Worm (Caenorhabditis elegans) whole organism, L1 larva: Measurements from ENCODE around the gene F57G12.2.

Experiments used
- C04F5.9 ChIP-seq: sonication (generic microtip); optimal IDR thresholded peaks from 2 replicates; lab custom pipeline; 2016; ENCODE audit warnings: missing genetic modification characterization, missing compliant biosample characterization
- C16A3.4 ChIP-seq: fragments of 150-350 bp; optimal IDR thresholded peaks from 2 replicates; lab custom pipeline; 2014; ENCODE audit warnings: missing biosample characterization, missing genetic modification characterization
- F16B12.6 ChIP-seq: fragments of 150-350 bp; optimal IDR thresholded peaks from 2 replicates; lab custom pipeline; 2014; ENCODE audit warnings: missing biosample characterization, missing genetic modification characterization
- Y116A8C.19 ChIP-seq: sonication (generic microtip); optimal IDR thresholded peaks from 2 replicates; lab custom pipeline; 2016; ENCODE audit warnings: missing compliant biosample characterization, missing genetic modification characterization, borderline replicate concordance
- aha-1 ChIP-seq: fragments of 150-350 bp; optimal IDR thresholded peaks from 2 replicates; lab custom pipeline; 2014; ENCODE audit warnings: missing biosample characterization, missing genetic modification characterization
- ama-1 ChIP-seq: fragments of 150-350 bp; optimal IDR thresholded peaks from 2 replicates; lab custom pipeline; 2014
- blmp-1 ChIP-seq: fragments of 150-350 bp; optimal IDR thresholded peaks from 2 replicates; lab custom pipeline; 2014; ENCODE audit warnings: missing biosample characterization, missing genetic modification characterization
- ceh-8 ChIP-seq: fragments of 200-800 bp; sonication (Bioruptor generic); optimal IDR thresholded peaks from 2 replicates; lab custom pipeline; 2018; ENCODE audit warnings: mild to moderate bottlenecking, missing genetic modification characterization, moderate library complexity, missing compliant biosample characterization
- ceh-82 ChIP-seq, 3 experiments: fragments of 150-350 bp in 1 of 3; sonication (generic microtip) in 2 of 3; optimal IDR thresholded peaks; 2 replicates each; lab custom pipeline; 2014 to 2017; ENCODE audit warnings: missing biosample characterization in 3 of 3, missing genetic modification characterization in 3 of 3
- ceh-90 ChIP-seq: sonication (generic microtip); optimal IDR thresholded peaks from 2 replicates; lab custom pipeline; 2016; ENCODE audit warnings: missing genetic modification characterization, missing compliant biosample characterization
- dsc-1 ChIP-seq: sonication (generic microtip); optimal IDR thresholded peaks from 2 replicates; lab custom pipeline; 2016; ENCODE audit warnings: mild to moderate bottlenecking, missing genetic modification characterization, missing compliant biosample characterization
- elt-3 ChIP-seq, 6 experiments: fragments of 150-350 bp in 1 of 6; sonication (generic microtip); optimal IDR thresholded peaks; 2 replicates each; lab custom pipeline; 2017 to 2018; ENCODE audit warnings: missing biosample characterization in 6 of 6, missing genetic modification characterization in 6 of 6, inconsistent platforms in 1 of 6
- fkh-4 ChIP-seq: sonication (generic microtip); optimal IDR thresholded peaks from 2 replicates; lab custom pipeline; 2016; ENCODE audit warnings: missing compliant biosample characterization, missing genetic modification characterization, borderline replicate concordance
- grh-1 ChIP-seq: fragments of 200-800 bp; sonication (Bioruptor generic); IDR thresholded peaks from 2 replicates; pipeline ENCODE4 v1.3.6; 2022; ENCODE audit warnings: missing genetic modification reagents, missing genetic modification characterization, missing compliant biosample characterization
- hlh-17 ChIP-seq: fragments of 200-800 bp; sonication (Bioruptor generic); optimal IDR thresholded peaks from 2 replicates; lab custom pipeline; 2018; ENCODE audit warnings: missing genetic modification characterization, mild to moderate bottlenecking, missing compliant biosample characterization, moderate library complexity, borderline replicate concordance
- hlh-4 ChIP-seq: sonication (generic microtip); optimal IDR thresholded peaks from 2 replicates; lab custom pipeline; 2016; ENCODE audit warnings: mild to moderate bottlenecking, missing genetic modification characterization, missing compliant biosample characterization
- hpl-2 ChIP-seq: fragments of 150-350 bp; optimal IDR thresholded peaks from 2 replicates; lab custom pipeline; 2014; ENCODE audit warnings: missing biosample characterization, missing genetic modification reagents, missing genetic modification characterization
- isw-1 ChIP-seq: fragments of 200-800 bp; sonication (Bioruptor generic); IDR thresholded peaks from 2 replicates; pipeline ENCODE4 v1.3.6; 2022; ENCODE audit warnings: missing genetic modification characterization, missing compliant biosample characterization
- lin-13 ChIP-seq: fragments of 150-350 bp; optimal IDR thresholded peaks from 2 replicates; lab custom pipeline; 2014; ENCODE audit warnings: missing biosample characterization, missing genetic modification reagents, missing genetic modification characterization
- lin-14 ChIP-seq: fragments of 200-800 bp; sonication (Bioruptor generic); optimal IDR thresholded peaks from 2 replicates; lab custom pipeline; 2018; ENCODE audit warnings: mild to moderate bottlenecking, missing genetic modification characterization, moderate library complexity, missing compliant biosample characterization
- lin-35 ChIP-seq, 2 experiments: fragments of 150-350 bp; optimal IDR thresholded peaks; 2 replicates each; lab custom pipeline; 2014; ENCODE audit warnings: missing biosample characterization in 2 of 2, missing genetic modification characterization in 2 of 2, missing genetic modification reagents in 2 of 2
- lsy-2 ChIP-seq, 2 experiments: fragments of 150-350 bp; optimal IDR thresholded peaks; 2 replicates each; lab custom pipeline; 2014; ENCODE audit warnings: missing biosample characterization in 2 of 2, missing genetic modification characterization in 2 of 2
- mdl-1 ChIP-seq, 2 experiments: fragments of 150-350 bp; optimal IDR thresholded peaks; 2 replicates each; lab custom pipeline; 2014 to 2017; ENCODE audit warnings: missing biosample characterization in 2 of 2, missing genetic modification characterization in 2 of 2, inconsistent platforms in 1 of 2
- mep-1 ChIP-seq: fragments of 150-350 bp; optimal IDR thresholded peaks from 2 replicates; lab custom pipeline; 2014; ENCODE audit warnings: missing biosample characterization, missing genetic modification characterization
- nhr-19 ChIP-seq: fragments of 200-800 bp; sonication (Bioruptor generic); conservative IDR thresholded peaks from 2 replicates; pipeline ENCODE4 v1.3.6; 2022; ENCODE audit warnings: missing genetic modification characterization, missing compliant biosample characterization
- nhr-20 ChIP-seq: sonication (generic microtip); optimal IDR thresholded peaks from 2 replicates; lab custom pipeline; 2016; ENCODE audit warnings: mild to moderate bottlenecking, missing genetic modification characterization, missing compliant biosample characterization
- nhr-237 ChIP-seq: fragments of 150-350 bp; optimal IDR thresholded peaks from 2 replicates; lab custom pipeline; 2014; ENCODE audit warnings: missing biosample characterization, missing genetic modification characterization
- nhr-47 ChIP-seq: sonication (generic microtip); optimal IDR thresholded peaks from 2 replicates; lab custom pipeline; 2016; ENCODE audit warnings: mild to moderate bottlenecking, missing genetic modification characterization, moderate library complexity, missing compliant biosample characterization
- nhr-71 ChIP-seq: sonication (generic microtip); optimal IDR thresholded peaks from 2 replicates; lab custom pipeline; 2016; ENCODE audit warnings: mild to moderate bottlenecking, missing genetic modification characterization, moderate library complexity, missing compliant biosample characterization
- nhr-85 ChIP-seq: sonication (generic microtip); peaks from one replicate; lab custom pipeline; 2016; ENCODE audit warnings: missing genetic modification characterization, inconsistent platforms, missing compliant biosample characterization
- nhr-90 ChIP-seq: sonication (generic microtip); optimal IDR thresholded peaks from 2 replicates; lab custom pipeline; 2016; ENCODE audit warnings: mild to moderate bottlenecking, missing genetic modification characterization, missing compliant biosample characterization; ENCODE audit not compliant: poor library complexity
- pag-3 ChIP-seq: sonication (generic microtip); optimal IDR thresholded peaks from 2 replicates; lab custom pipeline; 2017; ENCODE audit warnings: missing genetic modification characterization, mild to moderate bottlenecking, missing compliant biosample characterization, antibody characterized with exemption, borderline replicate concordance; ENCODE audit not compliant: insufficient read depth
- rnt-1 ChIP-seq: sonication (generic microtip); optimal IDR thresholded peaks from 2 replicates; lab custom pipeline; 2016; ENCODE audit warnings: mild to moderate bottlenecking, missing genetic modification characterization, moderate library complexity, missing compliant biosample characterization
- snpc-4 ChIP-seq: fragments of 150-350 bp; optimal IDR thresholded peaks from 2 replicates; lab custom pipeline; 2014; ENCODE audit warnings: missing biosample characterization, missing genetic modification characterization
- snu-23 ChIP-seq: sonication (generic microtip); optimal IDR thresholded peaks from 2 replicates; lab custom pipeline; 2016; ENCODE audit warnings: missing genetic modification characterization, missing compliant biosample characterization
- sup-37 ChIP-seq: fragments of 200-800 bp; sonication (Bioruptor generic); optimal IDR thresholded peaks from 2 replicates; lab custom pipeline; 2018; ENCODE audit warnings: mild to moderate bottlenecking, missing genetic modification characterization, missing compliant biosample characterization
- swsn-7 ChIP-seq: sonication (generic microtip); optimal IDR thresholded peaks from 2 replicates; lab custom pipeline; 2016; ENCODE audit warnings: missing genetic modification characterization, missing compliant biosample characterization
- tbx-2 ChIP-seq: sonication (generic microtip); optimal IDR thresholded peaks from 2 replicates; lab custom pipeline; 2016; ENCODE audit warnings: missing genetic modification characterization, missing compliant biosample characterization
- unc-130 ChIP-seq: fragments of 150-350 bp; optimal IDR thresholded peaks from 2 replicates; lab custom pipeline; 2017; ENCODE audit warnings: missing biosample characterization, missing genetic modification characterization, inconsistent platforms
- vab-15 ChIP-seq: sonication (generic microtip); optimal IDR thresholded peaks from 2 replicates; lab custom pipeline; 2017; ENCODE audit warnings: missing genotype, mild to moderate bottlenecking, missing genetic modification characterization, missing compliant biosample characterization
- xbp-1 ChIP-seq: sonication (generic microtip); optimal IDR thresholded peaks from 2 replicates; lab custom pipeline; 2016; ENCODE audit warnings: missing genetic modification characterization, missing compliant biosample characterization
- zip-4 ChIP-seq: fragments of 200-800 bp; sonication (Bioruptor generic); optimal IDR thresholded peaks from 2 replicates; lab custom pipeline; 2018; ENCODE audit warnings: mild to moderate bottlenecking, missing genetic modification characterization, moderate library complexity, missing compliant biosample characterization

Gene F57G12.2

ce11 chrX:12181606-12182005, 21.8 kb upstream of the F57G12.2 start:
- TF ChIP-seq lin-14 (peak; percentile 16), dsc-1 (peak; percentile 63), ama-1 (lab: Kevin White, UChicago) (no peak), hlh-4 (no peak), blmp-1 (tag; lab: Kevin White, UChicago) (peak; percentile 24), ceh-90 (no peak), F16B12.6 (no peak), sup-37 (GFP tag; lab: Kevin White, UChicago) (no peak)

- peak; percentile 83 for TF ChIP-seq lin-14
- TF ChIP-seq lin-35 (GFP tag; optimal IDR thresholded peaks at IDR 0.05; lab: Kevin White, UChicago) = peak; percentile 1 to 44
- TF ChIP-seq tbx-2 (tag; lab: Kevin White, UChicago) = peak; percentile 65
- TF ChIP-seq ceh-8 (GFP tag; lab: Kevin White, UChicago) = peak; percentile 65
- no peak for TF ChIP-seq zip-4 (GFP tag; lab: Kevin White, UChicago)
- peak; percentile 40 for TF ChIP-seq nhr-90 (tag; lab: Kevin White, UChicago)
- TF ChIP-seq lsy-2 (tag; optimal IDR thresholded peaks at IDR 0.05; lab: Kevin White, UChicago) = peak in 1 of 2 experiments; percentile 52
- peak in 1 of 2 experiments; percentile 1 for TF ChIP-seq mdl-1 (tag; optimal IDR thresholded peaks at IDR 0.05; lab: Kevin White, UChicago)
- TF ChIP-seq C04F5.9 (tag; lab: Kevin White, UChicago) = no peak
- TF ChIP-seq ceh-82 (tag; optimal IDR thresholded peaks at IDR 0.05; lab: Kevin White, UChicago) = peak in 1 of 3 experiments; percentile 25
- TF ChIP-seq blmp-1 (tag; lab: Kevin White, UChicago) = peak; percentile 91
- TF ChIP-seq xbp-1 (tag; lab: Kevin White, UChicago) = peak; percentile 11
- TF ChIP-seq swsn-7 (tag; lab: Kevin White, UChicago) = peak; percentile 16
- TF ChIP-seq nhr-85 (tag; lab: Kevin White, UChicago) = peak; percentile 96
- no peak for TF ChIP-seq aha-1 (tag; lab: Kevin White, UChicago)
- no peak for TF ChIP-seq fkh-4 (tag; lab: Kevin White, UChicago)
- peak; percentile 15 for TF ChIP-seq rnt-1 (tag; lab: Kevin White, UChicago)
- TF ChIP-seq nhr-20 (tag; lab: Kevin White, UChicago) = peak; percentile 80
- TF ChIP-seq Y116A8C.19 (tag; lab: Kevin White, UChicago) = no peak
- no peak for TF ChIP-seq hpl-2 (GFP tag; lab: Kevin White, UChicago)
- TF ChIP-seq snpc-4 (tag; lab: Kevin White, UChicago) = no peak
- TF ChIP-seq elt-3 (tag; optimal IDR thresholded peaks at IDR 0.05; lab: Kevin White, UChicago) = peak in 5 of 6 experiments; percentile 6 to 50 (median 33)
- TF ChIP-seq hlh-17 (GFP tag; lab: Kevin White, UChicago) = no peak
- TF ChIP-seq snu-23 = peak; percentile 53
- TF ChIP-seq C16A3.4 (tag; lab: Kevin White, UChicago) = no peak
- peak; percentile 74 for TF ChIP-seq unc-130 (tag; lab: Kevin White, UChicago)
- TF ChIP-seq pag-3 (tag; lab: Kevin White, UChicago) = peak; percentile 2
- TF ChIP-seq grh-1 = peak; percentile 89
- peak; percentile 63 for TF ChIP-seq mep-1 (tag; lab: Kevin White, UChicago)
- TF ChIP-seq nhr-47 (tag; lab: Kevin White, UChicago) = peak; percentile 26
- TF ChIP-seq nhr-71 (tag; lab: Kevin White, UChicago) = peak; percentile 62
- peak; percentile 48 for TF ChIP-seq nhr-19
- TF ChIP-seq nhr-237 (tag; lab: Kevin White, UChicago) = no peak
- TF ChIP-seq isw-1 = no peak
- peak; percentile 13 for TF ChIP-seq lin-13
- no peak for TF ChIP-seq vab-15
- TF ChIP-seq, all 84 proteins: peak for 24
Measured at ce11 chrX:12180681-12181080, 20.8 kb upstream of the F57G12.2 start.
